Worm (Caenorhabditis elegans) whole organism, early embryonic: ENCODE data around the gene srj-7.

Source experiments
- B0310.2 ChIP-seq: sonication (generic microtip); optimal IDR thresholded peaks from 2 replicates; lab custom pipeline; 2016; ENCODE audit warnings: mild to moderate bottlenecking, missing genetic modification characterization, missing compliant biosample characterization
- F13C5.2 ChIP-seq: sonication (generic microtip); optimal IDR thresholded peaks from 2 replicates; lab custom pipeline; 2017; ENCODE audit warnings: mild to moderate bottlenecking, missing genetic modification characterization, inconsistent platforms, missing compliant biosample characterization
- aly-1 ChIP-seq: sonication (generic microtip); optimal IDR thresholded peaks from 2 replicates; lab custom pipeline; 2016; ENCODE audit warnings: missing genetic modification characterization, missing compliant biosample characterization
- ama-1 ChIP-seq: fragments of 150-350 bp; optimal IDR thresholded peaks from 2 replicates; lab custom pipeline; 2014
- ceh-13 ChIP-seq: fragments of 200-800 bp; sonication (Bioruptor generic); optimal IDR thresholded peaks from 2 replicates; lab custom pipeline; 2018; ENCODE audit warnings: mild to moderate bottlenecking, missing genetic modification characterization, missing compliant biosample characterization
- ceh-36 ChIP-seq: sonication (generic microtip); optimal IDR thresholded peaks from 2 replicates; lab custom pipeline; 2016; ENCODE audit warnings: missing genetic modification characterization, inconsistent platforms, missing compliant biosample characterization
- ets-7 ChIP-seq: sonication (generic microtip); optimal IDR thresholded peaks from 2 replicates; lab custom pipeline; 2016; ENCODE audit warnings: missing genotype, missing genetic modification characterization, missing compliant biosample characterization
- flt-1 ChIP-seq: fragments of 200-800 bp; sonication (Bioruptor generic); IDR thresholded peaks from 2 replicates; pipeline ENCODE4 v1.3.6; 2022; ENCODE audit warnings: missing genetic modification characterization, missing compliant biosample characterization
- hmbx-1 ChIP-seq: sonication (generic microtip); optimal IDR thresholded peaks from 2 replicates; lab custom pipeline; 2016; ENCODE audit warnings: mild to moderate bottlenecking, missing genetic modification characterization, missing compliant biosample characterization
- hmg-4 ChIP-seq: fragments of 200-800 bp; sonication (Bioruptor generic); optimal IDR thresholded peaks from 2 replicates; lab custom pipeline; 2018; ENCODE audit warnings: mild to moderate bottlenecking, missing genetic modification characterization, missing compliant biosample characterization
- hnd-1 ChIP-seq: sonication (generic microtip); optimal IDR thresholded peaks from 2 replicates; lab custom pipeline; 2016; ENCODE audit warnings: missing genetic modification characterization, missing compliant biosample characterization
- pes-1 ChIP-seq: fragments of 200-800 bp; sonication (Bioruptor generic); IDR thresholded peaks from 2 replicates; pipeline ENCODE4 v1.3.6; 2022; ENCODE audit warnings: missing genetic modification reagents, missing genetic modification characterization, missing compliant biosample characterization
- scrt-1 ChIP-seq: fragments of 200-800 bp; sonication (Bioruptor generic); IDR thresholded peaks from 2 replicates; pipeline ENCODE4 v1.3.6; 2022; ENCODE audit warnings: missing genetic modification characterization, missing compliant biosample characterization
- sea-1 ChIP-seq: fragments of 200-800 bp; sonication (Bioruptor generic); conservative IDR thresholded peaks from 2 replicates; pipeline ENCODE4 v1.3.6; 2022; ENCODE audit warnings: missing genetic modification characterization, missing compliant biosample characterization
- tbx-11 ChIP-seq: fragments of 200-800 bp; sonication (Bioruptor generic); IDR thresholded peaks from 2 replicates; pipeline ENCODE4 v1.3.6; 2022; ENCODE audit warnings: missing genetic modification characterization, missing compliant biosample characterization
- tbx-37 ChIP-seq: fragments of 200-800 bp; sonication (Bioruptor generic); conservative IDR thresholded peaks from 2 replicates; pipeline ENCODE4 v1.3.6; 2022; ENCODE audit warnings: missing genetic modification reagents, missing genetic modification characterization, missing compliant biosample characterization
- tra-4 ChIP-seq: sonication (generic microtip); optimal IDR thresholded peaks from 2 replicates; lab custom pipeline; 2017; ENCODE audit warnings: missing genetic modification characterization, missing compliant biosample characterization

Gene srj-7

DNA sequence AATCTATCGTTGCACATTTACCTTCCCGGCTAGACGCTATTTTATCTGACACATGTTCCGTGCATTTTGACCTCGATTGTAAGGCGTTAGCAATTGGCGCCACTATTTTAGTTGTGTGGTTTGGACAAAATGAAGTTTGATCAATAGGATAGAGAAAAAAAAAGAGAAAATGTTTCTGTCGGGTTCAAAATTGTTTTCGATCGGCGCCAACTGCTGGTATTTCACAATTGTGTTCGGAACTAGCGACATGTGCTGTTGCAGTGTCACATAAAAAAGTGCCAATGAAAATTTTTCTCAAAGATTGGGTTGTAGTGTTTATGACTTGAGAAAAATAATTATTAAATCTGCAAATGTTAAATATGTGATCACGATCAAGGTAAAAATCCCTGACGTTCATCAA, 34.3 kb downstream of the srj-7 start:
- TF ChIP-seq hmbx-1 (tag; lab: Kevin White, UChicago) (no peak), tbx-37 (no peak), ceh-36 (tag; lab: Kevin White, UChicago) (no peak), flt-1 (GFP tag; lab: Robert Waterston, UW) (no peak), B0310.2 (tag; lab: Kevin White, UChicago) (no peak), sea-1 (no peak), aly-1 (tag; lab: Kevin White, UChicago) (no peak), pes-1 (no peak), hmg-4 (no peak), F13C5.2 (no peak), scrt-1 (GFP tag; lab: Robert Waterston, UW) (no peak), tra-4 (no peak), tbx-11 (GFP tag; lab: Robert Waterston, UW) (no peak), ets-7 (tag; lab: Kevin White, UChicago) (no peak), ama-1 (lab: Kevin White, UChicago) (no peak), hnd-1 (no peak), ceh-13 (GFP tag; lab: Kevin White, UChicago) (no peak)

DNA sequence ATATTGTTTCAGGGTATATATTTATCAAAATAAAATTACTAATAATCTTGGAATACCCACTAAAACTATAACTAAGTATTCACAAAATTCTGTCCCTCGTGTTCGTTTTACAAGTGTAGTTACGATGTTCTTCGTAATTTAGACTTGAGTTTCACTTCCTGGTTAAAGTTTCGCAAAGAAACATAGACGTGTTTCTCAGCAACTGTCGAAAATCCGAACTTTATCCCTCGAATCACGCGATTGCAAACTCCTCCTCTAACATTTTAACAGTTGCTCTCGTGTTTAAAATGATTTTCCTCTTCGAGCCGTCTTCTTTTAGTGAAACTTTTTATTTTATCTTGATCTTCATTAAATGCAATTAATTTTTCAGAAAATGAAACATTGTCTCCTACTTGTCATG, 35.2 kb downstream of the srj-7 start, which contains the start of gene T28A11.2:
T28A11.2 (plus strand) TSS at position 371 of the 400 bp plus-strand sequence.
- TF ChIP-seq tbx-37: no peak
- no peak for TF ChIP-seq F13C5.2
- TF ChIP-seq hmg-4: no peak
- TF ChIP-seq scrt-1 (GFP tag; lab: Robert Waterston, UW): no peak
- TF ChIP-seq B0310.2 (tag; lab: Kevin White, UChicago): no peak
- TF ChIP-seq ets-7 (tag; lab: Kevin White, UChicago): no peak
- no peak for TF ChIP-seq hnd-1
- TF ChIP-seq sea-1: no peak
- no peak for TF ChIP-seq flt-1 (GFP tag; lab: Robert Waterston, UW)
- TF ChIP-seq hmbx-1 (tag; lab: Kevin White, UChicago): no peak
- TF ChIP-seq ama-1 (lab: Kevin White, UChicago): no peak
- no peak for TF ChIP-seq pes-1
- TF ChIP-seq tbx-11 (GFP tag; lab: Robert Waterston, UW): no peak
- no peak for TF ChIP-seq ceh-36 (tag; lab: Kevin White, UChicago)
- no peak for TF ChIP-seq ceh-13 (GFP tag; lab: Kevin White, UChicago)
- TF ChIP-seq tra-4: no peak
- no peak for TF ChIP-seq aly-1 (tag; lab: Kevin White, UChicago)

ce11 chrV:3281523-3281922, 36.7 kb downstream of the srj-7 start, which contains the start of gene T28A11.25:
Gene T28A11.25, plus strand, starts transcription at chrV:3281823.
- TF ChIP-seq scrt-1 (GFP tag; lab: Robert Waterston, UW): no peak
- no peak for TF ChIP-seq hmbx-1 (tag; lab: Kevin White, UChicago)
- no peak for TF ChIP-seq tbx-37
- TF ChIP-seq sea-1: no peak
- no peak for TF ChIP-seq ets-7 (tag; lab: Kevin White, UChicago)
- TF ChIP-seq hnd-1: no peak
- no peak for TF ChIP-seq flt-1 (GFP tag; lab: Robert Waterston, UW)
- no peak for TF ChIP-seq B0310.2 (tag; lab: Kevin White, UChicago)
- TF ChIP-seq tra-4: no peak
- no peak for TF ChIP-seq ceh-36 (tag; lab: Kevin White, UChicago)
- TF ChIP-seq ceh-13 (GFP tag; lab: Kevin White, UChicago): no peak
- no peak for TF ChIP-seq tbx-11 (GFP tag; lab: Robert Waterston, UW)
- no peak for TF ChIP-seq hmg-4
- no peak for TF ChIP-seq ama-1 (lab: Kevin White, UChicago)
- TF ChIP-seq aly-1 (tag; lab: Kevin White, UChicago): no peak
- no peak for TF ChIP-seq F13C5.2
- TF ChIP-seq pes-1: no peak

DNA sequence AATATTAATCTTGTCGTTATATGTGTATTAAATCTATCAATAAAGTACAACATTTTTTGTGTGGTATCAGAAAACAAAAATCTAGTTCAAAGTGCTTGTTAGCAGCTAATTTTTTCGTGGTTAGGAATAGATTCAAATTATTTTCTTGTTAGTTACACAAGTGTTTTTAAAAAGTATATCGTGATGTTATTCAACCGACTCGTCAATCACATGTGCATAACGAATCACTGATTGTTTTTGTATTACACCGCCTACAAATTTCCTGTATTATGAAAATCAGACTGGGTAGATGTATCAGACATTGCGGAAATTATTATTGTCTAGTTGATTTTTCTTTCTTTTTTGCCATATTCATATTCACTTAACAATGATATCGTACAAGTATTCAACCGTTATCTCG, 38.2 kb downstream of the srj-7 start, which contains the start of gene str-64:
str-64 (plus strand) TSS at position 301 of the 400 bp plus-strand sequence.
- TF ChIP-seq ceh-13 (GFP tag; lab: Kevin White, UChicago) (no peak), B0310.2 (tag; lab: Kevin White, UChicago) (no peak), flt-1 (GFP tag; lab: Robert Waterston, UW) (no peak), ama-1 (lab: Kevin White, UChicago) (no peak), tbx-11 (GFP tag; lab: Robert Waterston, UW) (no peak), sea-1 (no peak), hmbx-1 (tag; lab: Kevin White, UChicago) (no peak), tbx-37 (no peak), pes-1 (no peak), hnd-1 (no peak), tra-4 (no peak), ets-7 (tag; lab: Kevin White, UChicago) (no peak)

- no peak for TF ChIP-seq B0310.2 (tag; lab: Kevin White, UChicago)
- no peak for TF ChIP-seq tra-4
- no peak for TF ChIP-seq pes-1
- TF ChIP-seq flt-1 (GFP tag; lab: Robert Waterston, UW): no peak
- TF ChIP-seq tbx-37: no peak
- TF ChIP-seq hmbx-1 (tag; lab: Kevin White, UChicago): no peak
- TF ChIP-seq aly-1 (tag; lab: Kevin White, UChicago): no peak
- TF ChIP-seq ceh-36 (tag; lab: Kevin White, UChicago): no peak
- TF ChIP-seq F13C5.2: no peak
These were observed 39.8 kb downstream of the srj-7 start, which contains the start of gene F35F10.5 for ce11 chrV:3284629-3285028. Gene F35F10.5, plus strand, starts transcription at chrV:3284929.

- TF ChIP-seq tbx-11 (GFP tag; lab: Robert Waterston, UW) (no peak), hmbx-1 (tag; lab: Kevin White, UChicago) (no peak), tra-4 (no peak), hmg-4 (no peak), sea-1 (no peak), hnd-1 (no peak), pes-1 (no peak), scrt-1 (GFP tag; lab: Robert Waterston, UW) (no peak), ceh-36 (tag; lab: Kevin White, UChicago) (no peak), aly-1 (tag; lab: Kevin White, UChicago) (no peak), flt-1 (GFP tag; lab: Robert Waterston, UW) (no peak), B0310.2 (tag; lab: Kevin White, UChicago) (no peak), ets-7 (tag; lab: Kevin White, UChicago) (no peak)
These were observed 42.5 kb downstream of the srj-7 start, which contains the start of gene F35F10.7 for ce11 chrV:3287330-3287729. Gene F35F10.7, minus strand, starts transcription at chrV:3287430.

- TF ChIP-seq pes-1 (no peak), tra-4 (no peak), B0310.2 (tag; lab: Kevin White, UChicago) (no peak), hnd-1 (no peak), F13C5.2 (no peak), aly-1 (tag; lab: Kevin White, UChicago) (no peak)
These were observed 43.3 kb downstream of the srj-7 start for ce11 chrV:3288134-3288533.
